Fruit fly (Drosophila melanogaster) whole organism, wandering third instar larva: ENCODE results near the gene barr.

Experiments
- Myc ChIP-seq: fragments of >200 bp; optimal IDR thresholded peaks from 2 replicates; lab custom pipeline; 2017
- OdsH ChIP-seq: fragments of 200-800 bp; sonication (Bioruptor generic); optimal IDR thresholded peaks from 2 replicates; lab custom pipeline; 2016; ENCODE audit warnings: missing biosample characterization, mild to moderate bottlenecking, missing genetic modification characterization
- br ChIP-seq: fragments of 200-800 bp; sonication (Bioruptor generic); optimal IDR thresholded peaks from 2 replicates; lab custom pipeline; 2016; ENCODE audit warnings: missing biosample characterization, missing genetic modification characterization
- pan ChIP-seq: fragments of >200 bp; optimal IDR thresholded peaks from 2 replicates; lab custom pipeline; 2017
- woc ChIP-seq: sonication (Bioruptor generic); optimal IDR thresholded peaks from 2 replicates; lab custom pipeline; 2016; ENCODE audit warnings: missing biosample characterization, mild to moderate bottlenecking, missing genetic modification characterization

DNA sequence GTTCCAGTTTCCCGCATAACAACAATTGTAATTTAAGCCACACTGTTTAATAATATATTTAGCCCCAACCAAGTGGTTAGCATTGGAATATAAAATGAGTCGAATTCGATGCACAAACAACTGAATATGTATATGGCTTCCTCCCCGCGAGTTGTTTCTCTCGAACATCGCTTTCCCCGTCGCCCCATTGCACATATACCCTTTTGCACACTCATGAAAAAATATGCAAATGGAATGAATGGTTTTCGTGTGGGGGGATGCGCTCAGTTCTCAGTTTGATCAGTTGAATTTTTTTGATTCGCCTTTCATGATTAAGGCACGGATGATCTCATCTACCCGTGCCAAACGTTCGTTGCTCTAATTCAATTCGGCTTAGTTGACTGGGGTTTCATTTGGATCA lies 19.6 kb upstream of the barr start:
- no peak for TF ChIP-seq br (GFP tag; lab: Kevin White, UChicago)
- TF ChIP-seq OdsH (GFP tag; lab: Kevin White, UChicago): no peak
- TF ChIP-seq Myc (lab: Kevin White, UChicago): no peak
- TF ChIP-seq pan (lab: Kevin White, UChicago): no peak
- TF ChIP-seq woc (GFP tag; lab: Kevin White, UChicago): no peak
